Worm (Caenorhabditis elegans) whole organism, mixed stage, embryonic: Measurements from ENCODE around the gene srh-75.

Experiments used
- elt-1 ChIP-seq: sonication (generic microtip); optimal IDR thresholded peaks from 2 replicates; lab custom pipeline; 2017; ENCODE audit warnings: missing genetic modification characterization, mild to moderate bottlenecking, missing compliant biosample characterization, antibody characterized with exemption, moderate library complexity, borderline replicate concordance; ENCODE audit not compliant: insufficient read depth
- hlh-1 ChIP-seq: fragments of 150-350 bp; optimal IDR thresholded peaks from 2 replicates; lab custom pipeline; 2014; ENCODE audit warnings: missing biosample characterization, missing genetic modification reagents, missing genetic modification characterization
- lsy-2 ChIP-seq: fragments of 150-350 bp; optimal IDR thresholded peaks from 2 replicates; lab custom pipeline; 2014; ENCODE audit warnings: missing biosample characterization, missing genetic modification characterization
- mep-1 ChIP-seq: fragments of 150-350 bp; optimal IDR thresholded peaks from 2 replicates; lab custom pipeline; 2017; ENCODE audit warnings: missing biosample characterization, missing genetic modification reagents, missing genetic modification characterization, inconsistent platforms
- nhr-237 ChIP-seq: fragments of 150-350 bp; optimal IDR thresholded peaks from 2 replicates; lab custom pipeline; 2014; ENCODE audit warnings: missing biosample characterization, missing genetic modification characterization
- unc-62 ChIP-seq: fragments of 150-350 bp; optimal IDR thresholded peaks from 2 replicates; lab custom pipeline; 2014; ENCODE audit warnings: missing biosample characterization, missing genetic modification reagents, missing genetic modification characterization
- ztf-11 ChIP-seq: fragments of 150-350 bp; optimal IDR thresholded peaks from 2 replicates; lab custom pipeline; 2014; ENCODE audit warnings: missing biosample characterization, missing genetic modification characterization

ce11 chrV:11040020-11040419, 16.9 kb downstream of the srh-75 start, which contains the start of gene C45B11.9:
- no peak for TF ChIP-seq elt-1 (tag; lab: Kevin White, UChicago)
- no peak for TF ChIP-seq mep-1
- no peak for TF ChIP-seq unc-62 (GFP tag; lab: Kevin White, UChicago)
- no peak for TF ChIP-seq nhr-237 (tag; lab: Kevin White, UChicago)
- TF ChIP-seq hlh-1 (tag; lab: Kevin White, UChicago): no peak
- TF ChIP-seq lsy-2: no peak
- no peak for TF ChIP-seq ztf-11 (tag; lab: Kevin White, UChicago)
